Worm (Caenorhabditis elegans) whole organism, L3 larva: ENCODE results near the gene Y51A2D.18.

Experiments used
- ama-1 ChIP-seq: fragments of 150-350 bp; optimal IDR thresholded peaks from 2 replicates; lab custom pipeline; 2018
- ceh-16 ChIP-seq: sonication (generic microtip); optimal IDR thresholded peaks from 2 replicates; lab custom pipeline; 2017; ENCODE audit warnings: missing biosample characterization, missing genetic modification characterization
- ceh-28 ChIP-seq: fragments of 150-350 bp; optimal IDR thresholded peaks from 2 replicates; lab custom pipeline; 2014; ENCODE audit warnings: missing biosample characterization, missing genetic modification reagents, missing genetic modification characterization
- ceh-9 ChIP-seq: sonication (generic microtip); optimal IDR thresholded peaks from 2 replicates; lab custom pipeline; 2018; ENCODE audit warnings: missing biosample characterization, missing genetic modification characterization
- egl-27 ChIP-seq: sonication (generic microtip); optimal IDR thresholded peaks from 4 replicates; lab custom pipeline; 2017; ENCODE audit warnings: missing biosample characterization, missing genetic modification reagents, missing genetic modification characterization
- eor-1 ChIP-seq, 2 experiments: fragments of 150-350 bp; optimal IDR thresholded peaks; 2 replicates each; lab custom pipeline; 2014 to 2018; ENCODE audit warnings: missing biosample characterization in 2 of 2, missing genetic modification characterization in 2 of 2
- fkh-10 ChIP-seq: sonication (generic microtip); optimal IDR thresholded peaks from 2 replicates; lab custom pipeline; 2017; ENCODE audit warnings: missing biosample characterization, missing genetic modification reagents, missing genetic modification characterization
- fkh-2 ChIP-seq: fragments of 150-350 bp; optimal IDR thresholded peaks from 2 replicates; lab custom pipeline; 2014; ENCODE audit warnings: missing biosample characterization, missing genetic modification reagents, missing genetic modification characterization
- lin-39 ChIP-seq: fragments of 150-350 bp; optimal IDR thresholded peaks from 2 replicates; lab custom pipeline; 2018; ENCODE audit warnings: missing biosample characterization, missing genetic modification reagents, missing genetic modification characterization
- mdl-1 ChIP-seq: fragments of 150-350 bp; optimal IDR thresholded peaks from 2 replicates; lab custom pipeline; 2014; ENCODE audit warnings: missing biosample characterization, missing genetic modification characterization
- mml-1 ChIP-seq: fragments of 150-350 bp; sonication (generic microtip); optimal IDR thresholded peaks from 3 replicates; lab custom pipeline; 2014; ENCODE audit warnings: missing biosample characterization, missing genetic modification characterization
- nfya-1 ChIP-seq: sonication (generic microtip); optimal IDR thresholded peaks from 2 replicates; lab custom pipeline; 2017; ENCODE audit warnings: missing genetic modification characterization, mild to moderate bottlenecking, missing compliant biosample characterization, antibody characterized with exemption, moderate library complexity; ENCODE audit not compliant: insufficient read depth
- nhr-12 ChIP-seq: fragments of 150-350 bp; optimal IDR thresholded peaks from 2 replicates; lab custom pipeline; 2014; ENCODE audit warnings: missing biosample characterization, missing genetic modification characterization
- nhr-25 ChIP-seq: sonication (generic microtip); optimal IDR thresholded peaks from 2 replicates; lab custom pipeline; 2017; ENCODE audit warnings: missing biosample characterization, missing genetic modification characterization
- nhr-77 ChIP-seq: fragments of 150-350 bp; optimal IDR thresholded peaks from 2 replicates; lab custom pipeline; 2014; ENCODE audit warnings: missing biosample characterization, missing genetic modification characterization
- pha-4 ChIP-seq: fragments of 150-350 bp; optimal IDR thresholded peaks from 2 replicates; lab custom pipeline; 2014; ENCODE audit warnings: missing biosample characterization, missing genetic modification reagents, missing genetic modification characterization
- pqm-1 ChIP-seq: fragments of 150-350 bp; optimal IDR thresholded peaks from 2 replicates; lab custom pipeline; 2017; ENCODE audit warnings: missing biosample characterization, missing genetic modification characterization, inconsistent platforms
- unc-39 ChIP-seq: sonication (generic microtip); optimal IDR thresholded peaks from 4 replicates; lab custom pipeline; 2017; ENCODE audit warnings: missing biosample characterization, missing genetic modification characterization

The Y51A2D.18 gene

DNA sequence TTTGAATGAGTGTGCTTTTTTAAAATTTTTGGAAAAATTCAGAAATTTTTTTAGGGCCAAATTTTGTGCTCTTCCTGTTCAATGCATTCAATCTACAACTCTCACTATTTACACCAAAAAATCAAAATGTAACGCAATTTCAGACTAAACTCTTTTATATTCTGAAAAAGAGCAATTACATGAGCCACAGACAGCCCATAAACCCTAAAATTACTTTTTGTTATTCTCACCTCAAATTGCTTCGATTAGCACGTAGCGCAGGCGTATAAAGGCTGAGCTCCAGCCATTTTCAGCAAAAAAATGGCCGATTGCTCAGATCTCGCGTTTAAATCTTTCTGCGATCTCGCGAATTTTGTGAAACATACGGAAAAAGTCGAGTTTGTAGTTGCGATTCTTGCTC is 55.6 kb downstream of the Y51A2D.18 start, which contains the start of gene srw-82:
TSS of gene srw-82 (plus strand) at position 301 of the 400 bp plus-strand sequence.
- TF ChIP-seq egl-27 (tag; lab: Kevin White, UChicago) (no peak), ceh-16 (tag; lab: Kevin White, UChicago) (no peak), pha-4 (tag; lab: Kevin White, UChicago) (no peak), nfya-1 (tag; lab: Kevin White, UChicago) (no peak), lin-39 (tag; lab: Kevin White, UChicago) (no peak), eor-1 (tag; optimal IDR thresholded peaks at IDR 0.05; lab: Kevin White, UChicago) (no peak), mml-1 (tag; lab: Kevin White, UChicago) (no peak), ceh-9 (tag; lab: Kevin White, UChicago) (no peak), nhr-77 (tag; lab: Kevin White, UChicago) (no peak), ama-1 (lab: Kevin White, UChicago) (no peak), nhr-12 (no peak), fkh-2 (no peak), unc-39 (no peak), fkh-10 (GFP tag; lab: Kevin White, UChicago) (no peak), ceh-28 (no peak), nhr-25 (tag; lab: Kevin White, UChicago) (no peak), pqm-1 (tag; lab: Kevin White, UChicago) (no peak), mdl-1 (tag; lab: Kevin White, UChicago) (no peak)
